Fruit fly (Drosophila melanogaster) whole organism, pupa: ENCODE data around the gene BBIP1.

ENCODE experiments used
- CG10348 ChIP-seq: fragments of 200-800 bp; sonication (Bioruptor generic); IDR thresholded peaks from 2 replicates; pipeline ENCODE4 v1.3.6; 2022; ENCODE audit warnings: missing biosample characterization, missing genetic modification characterization
- CG12605 ChIP-seq: fragments of 200-800 bp; sonication (Bioruptor generic); IDR thresholded peaks from 2 replicates; pipeline ENCODE4 v1.3.6; 2022; ENCODE audit warnings: missing biosample characterization, missing genetic modification characterization
- CG8301 ChIP-seq: fragments of 200-800 bp; sonication (Bioruptor generic); optimal IDR thresholded peaks from 2 replicates; lab custom pipeline; 2018; ENCODE audit warnings: missing biosample characterization, mild to moderate bottlenecking, missing genetic modification characterization
- EcR ChIP-seq: fragments of 200-800 bp; sonication (Bioruptor generic); optimal IDR thresholded peaks from 3 replicates; lab custom pipeline; 2019; ENCODE audit warnings: missing biosample characterization, missing genetic modification characterization, mild to moderate bottlenecking, moderate library complexity, missing genetic modification reagents
- Ets98B ChIP-seq: fragments of 200-800 bp; sonication (Bioruptor generic); IDR thresholded peaks from 2 replicates; pipeline ENCODE4 v1.3.6; 2022; ENCODE audit warnings: missing biosample characterization, missing genetic modification characterization
- Snoo ChIP-seq: fragments of 200-800 bp; sonication (Bioruptor generic); optimal IDR thresholded peaks from 3 replicates; lab custom pipeline; 2017; ENCODE audit warnings: missing biosample characterization, mild to moderate bottlenecking, missing genetic modification characterization, inconsistent platforms

dm6 chr3R:9436358-9436972, 32.3 kb downstream of the BBIP1 start:
- no peak for TF ChIP-seq CG10348 (GFP tag; lab: Robert Waterston, UW)
- no peak for TF ChIP-seq CG8301 (tag; lab: Kevin White, UChicago)
- TF ChIP-seq EcR (GFP tag; lab: Kevin White, UChicago): no peak
- no peak for TF ChIP-seq CG12605 (GFP tag; lab: Robert Waterston, UW)
- TF ChIP-seq Snoo: no peak
- TF ChIP-seq Ets98B (GFP tag; lab: Robert Waterston, UW): peak; percentile 7; the same call in 1 of the 2 replicates
